Worm (Caenorhabditis elegans): ENCODE measurements around the gene cpx-2.

The cpx-2 gene

ce11 chrX:13113457-13113856 is 42.4 kb upstream of the cpx-2 start, which contains the start of gene F17H10.2 (continued):
- no peak for TF ChIP-seq attf-5 (GFP tag; optimal IDR thresholded peaks at IDR 0.05)
- TF ChIP-seq rcor-1 (GFP tag; IDR thresholded peaks at IDR 0.05): no peak
- no peak for TF ChIP-seq egl-18 (GFP tag; IDR thresholded peaks at IDR 0.05)
- TF ChIP-seq chd-7 (tag; optimal IDR thresholded peaks at IDR 0.05): peak; percentile 29

- TF ChIP-seq ztf-3 (GFP tag; optimal IDR thresholded peaks at IDR 0.05) (no peak), gei-17 (GFP tag; optimal IDR thresholded peaks at IDR 0.05) (no peak), Y79H2A.3 (GFP tag; conservative IDR thresholded peaks at IDR 0.05) (no peak), ztf-22 (GFP tag; optimal IDR thresholded peaks at IDR 0.05) (no peak), madf-8 (GFP tag; conservative IDR thresholded peaks at IDR 0.05) (no peak), lag-1 (GFP tag; IDR thresholded peaks at IDR 0.05) (no peak), Y53F4B.3 (GFP tag; IDR thresholded peaks at IDR 0.05) (no peak), bed-1 (GFP tag; IDR thresholded peaks at IDR 0.05) (no peak), F49E8.2 (tag; optimal IDR thresholded peaks at IDR 0.05; ENCODE audit: insufficient read depth) (no peak), repo-1 (tag; optimal IDR thresholded peaks at IDR 0.05) (no peak), B0261.1 (tag; optimal IDR thresholded peaks at IDR 0.05) (no peak), D2030.7 (GFP tag; IDR thresholded peaks at IDR 0.05) (no peak), cebp-2 (GFP tag; IDR thresholded peaks at IDR 0.05) (no peak), madf-3 (GFP tag; IDR thresholded peaks at IDR 0.05) (no peak)
Measured at ce11 chrX:13112664-13113063, 41.6 kb upstream of the cpx-2 start.

- no peak for TF ChIP-seq akir-1 (GFP tag; optimal IDR thresholded peaks at IDR 0.05)
- TF ChIP-seq pbrm-1 (GFP tag; IDR thresholded peaks at IDR 0.05): no peak
- TF ChIP-seq egl-18 (GFP tag; IDR thresholded peaks at IDR 0.05): no peak
- TF ChIP-seq bed-2 (GFP tag; IDR thresholded peaks at IDR 0.05): no peak
- TF ChIP-seq snpc-4 (GFP tag; optimal IDR thresholded peaks at IDR 0.05): no peak
- TF ChIP-seq snpc-4 (tag; optimal IDR thresholded peaks at IDR 0.05): no peak
- TF ChIP-seq D2030.7 (GFP tag; IDR thresholded peaks at IDR 0.05): no peak
- no peak for TF ChIP-seq efl-1 (GFP tag; optimal IDR thresholded peaks at IDR 0.05)
- TF ChIP-seq F49E8.2 (tag; optimal IDR thresholded peaks at IDR 0.05; ENCODE audit: insufficient read depth): no peak
- TF ChIP-seq F37B4.10 (GFP tag; IDR thresholded peaks at IDR 0.05): no peak
- no peak for TF ChIP-seq B0019.2 (GFP tag; conservative IDR thresholded peaks at IDR 0.05)
- no peak for TF ChIP-seq ztf-6 (GFP tag; IDR thresholded peaks at IDR 0.05)
- TF ChIP-seq die-1 (tag; optimal IDR thresholded peaks at IDR 0.05): no peak
- no peak for TF ChIP-seq ztf-26 (tag; optimal IDR thresholded peaks at IDR 0.05)
- TF ChIP-seq attf-5 (GFP tag; optimal IDR thresholded peaks at IDR 0.05): no peak
- TF ChIP-seq dpff-1 (tag; optimal IDR thresholded peaks at IDR 0.05): no peak
- no peak for TF ChIP-seq egl-44 (GFP tag; IDR thresholded peaks at IDR 0.05)
- TF ChIP-seq hlh-12 (tag; optimal IDR thresholded peaks at IDR 0.05): no peak
- TF ChIP-seq F55B11.4 (tag; optimal IDR thresholded peaks at IDR 0.05; ENCODE audit: borderline replicate concordance, insufficient read depth): no peak
- no peak for TF ChIP-seq let-526 (GFP tag; IDR thresholded peaks at IDR 0.05)
Measured at ce11 chrX:13110004-13110403, 39.0 kb upstream of the cpx-2 start.

ce11 chrX:13108664-13109063 is 37.6 kb upstream of the cpx-2 start:
- no peak for TF ChIP-seq aptf-2 (GFP tag; conservative IDR thresholded peaks at IDR 0.05)
- TF ChIP-seq rpc-1 (optimal IDR thresholded peaks at IDR 0.05): no peak
- TF ChIP-seq rpc-1 (tag; optimal IDR thresholded peaks at IDR 0.05): no peak
- TF ChIP-seq ceh-40 (GFP tag; IDR thresholded peaks at IDR 0.05): no peak
- TF ChIP-seq ama-1 (optimal IDR thresholded peaks at IDR 0.05): peak; percentile 76
- TF ChIP-seq ama-1 (GFP tag; optimal IDR thresholded peaks at IDR 0.05): no peak
- TF ChIP-seq Y95B8A.8 (GFP tag; IDR thresholded peaks at IDR 0.05): no peak
- TF ChIP-seq ztf-26 (tag; optimal IDR thresholded peaks at IDR 0.05): peak; percentile 67
- 0 out of 2 replicates have a peak, but pooled peaks have one; percentile 25 for TF ChIP-seq mcd-1 (GFP tag; IDR thresholded peaks at IDR 0.05)
- no peak for TF ChIP-seq C06A6.2 (GFP tag; conservative IDR thresholded peaks at IDR 0.05)
- no peak for TF ChIP-seq pha-4 (tag; optimal IDR thresholded peaks at IDR 0.05)
- TF ChIP-seq ztf-18 (tag; optimal IDR thresholded peaks at IDR 0.05): no peak
- TF ChIP-seq zfh-2 (GFP tag; conservative IDR thresholded peaks at IDR 0.05): no peak
- TF ChIP-seq unc-62 (GFP tag; optimal IDR thresholded peaks at IDR 0.05): no peak
- TF ChIP-seq chd-7 (tag; optimal IDR thresholded peaks at IDR 0.05): peak; percentile 66
- no peak for TF ChIP-seq egrh-3 (GFP tag; IDR thresholded peaks at IDR 0.05)
- no peak for TF ChIP-seq let-526 (GFP tag; IDR thresholded peaks at IDR 0.05)
